Fruit fly (Drosophila melanogaster) whole organism: ENCODE measurements around the gene ash2.

Experiments
- CG8478 ChIP-seq: fragments of >200 bp; optimal IDR thresholded peaks from 2 replicates; lab custom pipeline; 2018; ENCODE audit warnings: inconsistent platforms
- Dll ChIP-seq: fragments of >200 bp; optimal IDR thresholded peaks from 2 replicates; lab custom pipeline; 2017
- EcR ChIP-seq, 2 experiments: fragments of >200 bp; optimal IDR thresholded peaks; 2 replicates each; lab custom pipeline; 2017; ENCODE audit warnings: missing biosample characterization in 2 of 2, missing genetic modification characterization in 2 of 2, missing genetic modification reagents in 2 of 2
- pan ChIP-seq: fragments of >200 bp; optimal IDR thresholded peaks from 2 replicates; lab custom pipeline; 2017
- psq ChIP-seq: fragments of >200 bp; optimal IDR thresholded peaks from 2 replicates; lab custom pipeline; 2017
- usp ChIP-seq: fragments of >200 bp; optimal IDR thresholded peaks from 2 replicates; lab custom pipeline; 2017; ENCODE audit warnings: missing biosample characterization, missing genetic modification characterization, mixed read lengths

Gene ash2

DNA sequence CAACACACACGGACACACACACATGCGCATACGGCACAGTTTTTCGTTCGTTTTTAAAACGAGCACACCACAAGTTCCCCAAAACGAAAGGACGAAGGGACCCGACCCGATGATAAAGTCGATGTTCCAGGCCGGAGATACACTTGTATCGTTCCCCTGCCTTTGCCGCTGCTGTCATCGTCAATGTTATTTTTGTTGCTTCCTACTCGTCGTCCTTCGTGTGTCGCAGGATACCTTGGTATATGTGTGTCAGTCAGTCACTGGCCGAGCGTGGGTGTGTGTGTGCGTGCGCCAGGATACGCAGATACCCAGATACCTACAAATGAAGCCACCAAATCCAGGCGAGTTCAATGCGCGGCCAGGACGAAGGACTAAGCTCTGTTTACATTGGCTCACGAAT lies 13.1 kb downstream of the ash2 start:
- TF ChIP-seq Dll (lab: Kevin White, UChicago), result no peak
- TF ChIP-seq CG8478 (lab: Kevin White, UChicago), result no peak
- no peak for TF ChIP-seq psq (lab: Kevin White, UChicago)
- no peak for TF ChIP-seq pan (lab: Kevin White, UChicago)
- no peak for TF ChIP-seq usp (GFP tag; lab: Kevin White, UChicago)
- TF ChIP-seq EcR (GFP tag; optimal IDR thresholded peaks at IDR 0.05; lab: Kevin White, UChicago), result no peak

dm6 chr3R:24667538-24668207 lies 17.7 kb downstream of the ash2 start:
- TF ChIP-seq Dll (lab: Kevin White, UChicago), result peak; percentile 68
- no peak for TF ChIP-seq usp (GFP tag; lab: Kevin White, UChicago)

DNA sequence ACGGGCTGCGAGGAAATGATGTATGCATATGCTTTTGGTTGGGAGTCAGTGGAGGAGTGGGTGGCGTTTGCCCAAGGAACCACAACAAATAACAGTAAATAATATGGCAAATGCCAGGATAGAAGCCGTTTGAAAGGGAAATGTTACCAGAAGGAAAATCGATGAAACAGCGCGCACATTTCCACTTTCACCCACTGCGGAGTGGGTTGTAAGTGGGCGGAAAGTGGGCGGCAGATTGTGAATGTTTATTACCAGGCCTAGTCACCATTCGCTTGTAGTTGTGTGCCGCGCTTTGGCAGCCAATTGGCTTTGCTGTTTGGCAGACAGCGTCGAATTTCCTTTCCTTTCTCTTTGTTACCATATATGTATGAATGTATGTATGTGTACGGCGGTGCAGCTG lies 21.7 kb downstream of the ash2 start:
- no peak for TF ChIP-seq CG8478 (lab: Kevin White, UChicago)
- TF ChIP-seq usp (GFP tag; lab: Kevin White, UChicago), result no peak
- no peak for TF ChIP-seq Dll (lab: Kevin White, UChicago)
- TF ChIP-seq EcR (GFP tag; optimal IDR thresholded peaks at IDR 0.05; lab: Kevin White, UChicago), result no peak
- no peak for TF ChIP-seq pan (lab: Kevin White, UChicago)
- no peak for TF ChIP-seq psq (lab: Kevin White, UChicago)

DNA sequence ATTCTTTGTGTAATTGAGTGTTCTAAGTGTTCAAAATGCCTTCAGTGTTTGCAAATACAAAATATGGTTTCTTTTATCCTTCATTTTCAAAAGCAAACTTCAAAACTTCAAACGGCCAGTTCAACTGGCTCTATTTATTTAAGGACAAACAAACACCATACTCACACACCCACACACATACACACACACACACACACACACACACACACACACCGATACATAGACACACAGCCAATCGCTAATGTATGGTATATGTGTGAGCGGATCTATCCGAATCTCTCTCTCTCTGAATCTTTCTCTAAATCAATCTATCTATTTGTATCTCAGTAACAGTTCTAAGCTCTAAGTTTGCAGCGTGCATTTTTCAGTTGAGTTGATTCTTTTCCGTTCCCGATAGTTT lies 42.9 kb downstream of the ash2 start:
- TF ChIP-seq usp (GFP tag; lab: Kevin White, UChicago), result no peak
- TF ChIP-seq Dll (lab: Kevin White, UChicago), result no peak
- TF ChIP-seq pan (lab: Kevin White, UChicago), result no peak
- no peak for TF ChIP-seq EcR (GFP tag; optimal IDR thresholded peaks at IDR 0.05; lab: Kevin White, UChicago)
- TF ChIP-seq psq (lab: Kevin White, UChicago), result no peak
- no peak for TF ChIP-seq CG8478 (lab: Kevin White, UChicago)

DNA sequence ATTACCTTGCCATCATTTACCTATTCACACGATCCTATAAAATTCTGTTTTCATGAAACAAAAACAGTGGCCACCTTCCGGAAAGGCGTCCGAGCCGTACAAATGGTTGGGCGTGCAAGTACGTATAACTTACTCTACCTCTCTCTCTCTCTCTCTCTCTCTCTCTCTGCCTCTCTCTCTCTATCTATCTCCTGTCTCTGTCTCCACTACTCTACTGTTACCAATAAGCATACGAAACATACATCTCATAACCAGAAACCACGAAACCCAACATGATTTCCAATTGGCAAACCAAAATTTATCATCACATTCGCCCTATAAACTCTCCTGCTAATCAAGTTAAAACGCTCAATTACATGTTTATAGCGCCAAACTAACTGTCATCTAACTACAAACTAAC lies 49.4 kb downstream of the ash2 start:
- TF ChIP-seq EcR (GFP tag; optimal IDR thresholded peaks at IDR 0.05; lab: Kevin White, UChicago), result no peak
- no peak for TF ChIP-seq Dll (lab: Kevin White, UChicago)
- no peak for TF ChIP-seq pan (lab: Kevin White, UChicago)
- TF ChIP-seq psq (lab: Kevin White, UChicago), result no peak
- no peak for TF ChIP-seq CG8478 (lab: Kevin White, UChicago)
- TF ChIP-seq usp (GFP tag; lab: Kevin White, UChicago), result no peak
